Worm (Caenorhabditis elegans): ENCODE data around the gene mpdu-1.

Gene mpdu-1

DNA sequence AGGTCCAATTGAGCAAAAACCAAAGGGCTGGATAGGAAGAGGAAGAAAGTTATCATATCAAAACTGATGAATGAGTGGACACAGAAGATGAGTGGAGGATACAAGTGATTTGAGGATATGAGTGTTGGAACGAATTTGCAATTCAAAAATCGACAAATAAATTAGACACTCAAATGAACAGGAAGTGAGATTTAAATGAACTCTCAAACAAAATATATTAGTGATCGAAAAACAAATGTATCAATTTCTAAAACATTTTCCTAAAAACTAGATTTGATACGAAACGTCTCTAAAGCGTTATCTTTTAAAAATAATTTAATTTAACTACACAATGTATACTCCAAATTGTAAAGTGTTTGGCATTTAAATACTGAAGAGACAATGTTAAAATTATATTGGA lies 16.5 kb upstream of the mpdu-1 start, which contains the start of gene F38E1.10:
Gene F38E1.10, minus strand, starts transcription at position 101 of the 400 bp plus-strand sequence.
- TF ChIP-seq pax-1 (tag; optimal IDR thresholded peaks at IDR 0.05) (no peak), ceh-48 (tag; optimal IDR thresholded peaks at IDR 0.05) (no peak), fkh-10 (GFP tag; optimal IDR thresholded peaks at IDR 0.05) (no peak), ztf-16 (tag; optimal IDR thresholded peaks at IDR 0.05) (no peak), zip-5 (tag; optimal IDR thresholded peaks at IDR 0.05) (no peak), dve-1 (tag; optimal IDR thresholded peaks at IDR 0.05) (no peak), hlh-8 (tag; optimal IDR thresholded peaks at IDR 0.05) (no peak), pat-9 (tag; optimal IDR thresholded peaks at IDR 0.05) (no peak), sox-4 (tag; optimal IDR thresholded peaks at IDR 0.05) (no peak), mec-3 (tag; optimal IDR thresholded peaks at IDR 0.05; ENCODE audit: borderline replicate concordance) (no peak), pag-3 (tag; optimal IDR thresholded peaks at IDR 0.05; ENCODE audit: borderline replicate concordance) (no peak), elt-4 (tag; optimal IDR thresholded peaks at IDR 0.05) (no peak), ceh-18 (tag; optimal IDR thresholded peaks at IDR 0.05) (no peak), sdc-2 (tag; optimal IDR thresholded peaks at IDR 0.05) (no peak), elt-2 (tag; optimal IDR thresholded peaks at IDR 0.05) (no peak)

DNA sequence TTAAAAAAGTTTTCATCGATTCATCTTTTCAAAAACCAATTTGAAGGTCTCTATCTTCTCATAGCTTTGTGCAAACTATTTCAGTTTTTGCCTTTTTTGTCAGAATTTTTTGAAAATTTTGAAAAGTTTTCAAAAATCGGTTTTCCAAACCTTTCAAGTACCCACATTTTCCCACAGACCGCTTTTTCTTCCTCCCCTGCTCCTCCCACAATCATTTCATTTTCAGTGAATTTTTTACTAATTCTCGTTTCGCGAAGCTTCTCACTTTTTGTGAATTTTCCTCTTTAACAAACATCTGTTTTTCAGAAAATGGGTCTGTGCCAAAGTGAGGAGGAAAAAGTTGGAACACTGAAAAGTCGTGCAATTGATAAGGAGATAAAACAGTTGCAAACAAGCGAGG lies 11.7 kb upstream of the mpdu-1 start, which contains the start of gene gpa-2:
Gene gpa-2, plus strand, starts transcription at position 301 of the 400 bp plus-strand sequence.
- TF ChIP-seq nhr-11 (tag; optimal IDR thresholded peaks at IDR 0.05) (no peak), K09A11.1 (tag; optimal IDR thresholded peaks at IDR 0.05; ENCODE audit: insufficient read depth) (no peak), npax-4 (tag; optimal IDR thresholded peaks at IDR 0.05) (no peak), dmd-4 (tag; optimal IDR thresholded peaks at IDR 0.05; ENCODE audit: borderline replicate concordance) (no peak), hlh-6 (tag; optimal IDR thresholded peaks at IDR 0.05) (no peak), ceh-30 (tag; optimal IDR thresholded peaks at IDR 0.05) (no peak), nhr-232 (tag; optimal IDR thresholded peaks at IDR 0.05) (no peak), madf-2 (tag; optimal IDR thresholded peaks at IDR 0.05) (no peak), syd-9 (tag; optimal IDR thresholded peaks at IDR 0.05) (no peak), pha-2 (tag; optimal IDR thresholded peaks at IDR 0.05) (no peak), T23F11.4 (GFP tag; optimal IDR thresholded peaks at IDR 0.05) (no peak), C38D4.7 (GFP tag; optimal IDR thresholded peaks at IDR 0.05) (no peak), hlh-8 (tag; optimal IDR thresholded peaks at IDR 0.05) (no peak)

ce11 chrV:8359792-8360191 lies 829 bp upstream of the mpdu-1 start, which contains the start of gene F38E1.6:
Gene F38E1.6, plus strand, starts transcription at chrV:8360092.
- TF ChIP-seq K02D7.2 (tag; optimal IDR thresholded peaks at IDR 0.05) = no peak
- TF ChIP-seq unc-86 (tag; optimal IDR thresholded peaks at IDR 0.05) = no peak
- no peak for TF ChIP-seq nfya-1 (tag; optimal IDR thresholded peaks at IDR 0.05)
- TF ChIP-seq unc-42 (tag; optimal IDR thresholded peaks at IDR 0.05) = no peak
- TF ChIP-seq ceh-31 (tag; optimal IDR thresholded peaks at IDR 0.05) = no peak
- TF ChIP-seq ceh-45 (GFP tag; IDR thresholded peaks at IDR 0.05) = no peak
- TF ChIP-seq pqm-1 (tag; optimal IDR thresholded peaks at IDR 0.05) = no peak
- TF ChIP-seq ahr-1 (tag; optimal IDR thresholded peaks at IDR 0.05) = no peak

ce11 chrV:8358702-8359101 lies 261 bp downstream of the mpdu-1 start:
- TF ChIP-seq ttx-3 (tag; optimal IDR thresholded peaks at IDR 0.05) (no peak), pqm-1 (tag; optimal IDR thresholded peaks at IDR 0.05) (no peak), ceh-34 (tag; optimal IDR thresholded peaks at IDR 0.05) (no peak), C08G9.2 (tag; optimal IDR thresholded peaks at IDR 0.05) (no peak), ceh-22 (tag; optimal IDR thresholded peaks at IDR 0.05) (no peak), K09A11.1 (tag; optimal IDR thresholded peaks at IDR 0.05; ENCODE audit: insufficient read depth) (no peak), pag-3 (tag; optimal IDR thresholded peaks at IDR 0.05; ENCODE audit: borderline replicate concordance) (no peak), elt-4 (tag; optimal IDR thresholded peaks at IDR 0.05) (no peak), ets-4 (tag; optimal IDR thresholded peaks at IDR 0.05) (no peak), rnt-1 (tag; optimal IDR thresholded peaks at IDR 0.05) (no peak), ceh-24 (tag; optimal IDR thresholded peaks at IDR 0.05) (no peak)

Measured in whole organism, late embryonic.